Fruit fly (Drosophila melanogaster): ENCODE data around the gene Idgf4.

The Idgf4 gene

DNA sequence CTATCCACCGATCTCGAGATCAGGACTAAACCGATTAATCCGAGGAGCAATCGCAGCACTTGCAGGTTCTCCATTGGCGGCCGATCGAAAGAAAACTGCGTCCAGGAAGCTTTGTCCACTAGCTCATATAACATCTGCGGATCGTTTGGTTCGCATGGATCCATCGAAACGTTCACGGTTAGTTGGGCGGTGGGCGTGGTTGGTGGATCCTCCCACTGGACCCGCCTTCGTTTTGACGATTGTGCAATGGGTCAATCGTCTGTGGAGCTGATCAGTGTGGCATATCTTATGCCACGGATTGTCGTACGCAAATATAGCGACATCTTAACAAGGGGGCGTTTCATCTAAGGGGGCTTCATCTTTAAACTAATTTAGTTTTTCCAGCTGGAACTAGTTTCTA, 49.7 kb upstream of the Idgf4 start, which contains the start of gene CG15252:
TSS of gene CG15252 (minus strand) at position 101 of the 400 bp plus-strand sequence.
- no peak for TF ChIP-seq CG6792 (GFP tag; optimal IDR thresholded peaks at IDR 0.05)
- TF ChIP-seq CG4318 (GFP tag; optimal IDR thresholded peaks at IDR 0.05) = no peak
- TF ChIP-seq CG34406 (GFP tag; optimal IDR thresholded peaks at IDR 0.05) = no peak
- TF ChIP-seq svp (GFP tag) = no peak
- no peak for TF ChIP-seq CG16779 (tag; optimal IDR thresholded peaks at IDR 0.05)

DNA sequence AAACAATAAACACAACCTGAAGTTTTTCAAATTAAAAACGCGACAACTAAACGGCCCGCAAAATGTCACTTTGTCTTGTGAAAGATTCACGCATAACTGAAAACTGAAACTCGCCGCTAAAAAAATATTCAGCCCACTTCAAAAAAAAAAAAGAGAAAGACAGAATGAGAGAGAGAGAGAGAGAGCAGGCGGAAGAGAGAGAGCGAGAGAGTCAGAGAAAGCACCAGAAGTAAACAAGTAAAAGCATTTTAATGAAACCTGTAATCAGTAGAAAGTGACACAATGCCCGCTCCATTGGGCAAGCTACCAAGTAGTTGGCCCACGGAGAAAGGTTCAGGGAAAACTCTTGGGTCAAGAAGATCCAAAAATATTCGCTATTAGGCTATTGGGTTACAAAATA, 46.6 kb upstream of the Idgf4 start, which contains the start of gene CG43386:
TSS of gene CG43386 (minus strand) at position 101 of the 400 bp plus-strand sequence.
- peak; percentile 29 for TF ChIP-seq Blimp-1 (GFP tag; optimal IDR thresholded peaks at IDR 0.05)
- no peak for TF ChIP-seq CG1621 (tag; optimal IDR thresholded peaks at IDR 0.05)

DNA sequence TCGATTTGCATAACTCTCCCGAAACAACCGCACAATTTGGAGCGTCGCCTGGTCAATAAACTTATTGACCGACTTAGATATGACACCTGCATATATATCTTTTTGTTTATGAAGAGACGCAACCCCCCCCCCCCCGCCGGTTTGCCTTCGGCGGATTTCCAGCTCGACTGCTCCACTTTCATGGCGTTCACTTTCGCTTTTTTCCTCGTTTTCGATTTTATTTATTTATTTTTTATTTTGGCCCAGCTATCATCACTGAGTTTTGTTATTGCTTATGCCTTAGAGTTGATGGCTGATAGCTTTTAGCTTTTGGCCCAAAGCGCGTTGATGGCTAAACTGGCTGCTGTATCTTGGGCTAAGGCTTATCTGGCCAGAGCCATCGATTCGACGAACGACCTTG, 45.2 kb upstream of the Idgf4 start:
- TF ChIP-seq Blimp-1 (GFP tag; optimal IDR thresholded peaks at IDR 0.05) = peak; percentile 24
- no peak for TF ChIP-seq CG11294 (GFP tag; IDR thresholded peaks at IDR 0.05)
- TF ChIP-seq fd59A (GFP tag; optimal IDR thresholded peaks at IDR 0.05) = no peak

DNA sequence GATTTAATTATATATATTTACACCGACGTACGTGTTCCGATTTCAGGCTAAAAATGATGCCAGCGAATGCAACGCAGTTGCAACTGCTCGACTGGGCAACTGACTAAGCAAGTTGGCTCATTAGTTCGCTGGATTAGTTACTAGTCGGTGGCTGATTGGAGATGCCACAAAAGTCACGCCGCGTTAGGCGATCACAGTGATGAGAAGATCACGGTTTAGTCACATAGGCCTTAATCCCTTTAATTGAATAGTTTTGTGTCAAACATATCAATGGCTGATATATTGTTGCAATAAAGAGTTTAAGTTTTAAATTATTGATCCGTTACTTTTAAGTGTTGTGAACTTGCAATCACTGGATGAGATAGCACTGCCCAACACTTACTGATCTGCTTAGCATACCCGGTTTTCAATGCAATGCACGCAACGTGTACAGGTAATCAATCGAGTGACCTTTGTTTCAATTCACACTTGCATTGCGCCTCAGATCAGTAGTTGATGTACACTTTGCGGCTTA, 34.1 kb upstream of the Idgf4 start, which contains the start of the genes CG1791 and CG1889:
TSS of gene CG1791 (minus strand) at position 101 of the 514 bp plus-strand sequence.
TSS of gene CG1889 (plus strand) at position 464 of the 514 bp plus-strand sequence.
- no peak for TF ChIP-seq CG11902 (GFP tag; optimal IDR thresholded peaks at IDR 0.05)
- no peak for TF ChIP-seq Gug (GFP tag; IDR thresholded peaks at IDR 0.05)
- TF ChIP-seq CG10631 (GFP tag; optimal IDR thresholded peaks at IDR 0.05) = no peak

DNA sequence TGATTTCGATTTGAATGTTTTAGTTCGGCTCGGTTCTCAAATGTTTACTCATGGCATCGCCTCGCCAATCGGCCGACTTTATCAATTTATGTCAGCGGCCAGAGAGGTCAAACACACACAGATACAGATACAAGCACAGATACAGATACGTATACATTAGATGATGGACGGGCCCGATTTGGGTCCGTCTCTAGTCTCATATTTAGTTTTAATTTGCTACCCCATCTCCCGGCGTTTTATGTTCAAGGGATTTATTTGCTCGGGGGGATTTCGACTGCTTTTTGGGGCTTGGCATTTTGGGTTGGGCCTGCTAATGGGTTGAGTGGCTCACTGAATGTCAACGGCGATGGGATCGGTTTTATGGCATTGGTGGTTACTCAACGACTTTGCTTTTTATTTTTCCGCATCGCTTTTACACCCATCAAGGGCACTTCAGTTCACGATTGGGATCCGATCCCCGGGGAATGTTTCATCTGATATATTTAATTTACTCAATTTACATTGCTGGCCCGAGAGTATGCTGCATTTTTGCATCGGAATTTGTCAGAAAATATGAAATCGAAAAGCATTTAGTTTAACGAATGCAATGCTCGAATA, 1.6 kb upstream of the Idgf4 start:
- TF ChIP-seq CG6163 (GFP tag; IDR thresholded peaks at IDR 0.05) (no peak), fkh (GFP tag; optimal IDR thresholded peaks at IDR 0.05) (peak; percentile 3), svp (GFP tag) (peak; percentile 86), Ets21C (GFP tag; optimal IDR thresholded peaks at IDR 0.05) (no peak)

DNA sequence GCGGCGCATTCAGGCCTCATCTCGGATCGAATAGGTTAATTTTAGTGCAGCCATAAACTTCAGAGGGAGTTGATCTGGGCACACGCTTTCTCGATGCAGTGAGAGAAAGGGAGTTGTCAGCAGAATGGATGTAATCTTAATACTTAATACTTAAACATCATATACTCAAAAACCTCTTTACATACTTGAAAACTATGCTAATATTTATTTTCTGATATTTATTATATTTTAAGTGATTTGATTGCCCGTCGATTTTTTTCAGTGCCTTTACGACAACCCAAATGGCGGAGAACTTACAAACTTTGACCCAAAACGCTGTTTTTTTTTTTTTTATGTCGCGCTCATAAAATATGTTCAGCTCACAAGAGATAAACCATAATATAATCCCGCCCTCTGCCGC, 19.0 kb downstream of the Idgf4 start:
- TF ChIP-seq spab (GFP tag; optimal IDR thresholded peaks at IDR 0.05) = no peak
- TF ChIP-seq CG4318 (GFP tag; optimal IDR thresholded peaks at IDR 0.05) = no peak
- TF ChIP-seq CG6276 (GFP tag; optimal IDR thresholded peaks at IDR 0.05) = no peak
- no peak for TF ChIP-seq pdm3 (GFP tag; optimal IDR thresholded peaks at IDR 0.05)
- TF ChIP-seq lz (GFP tag; optimal IDR thresholded peaks at IDR 0.05) = no peak
- TF ChIP-seq CG15336 (GFP tag; IDR thresholded peaks at IDR 0.05) = no peak
- no peak for TF ChIP-seq achi (GFP tag; optimal IDR thresholded peaks at IDR 0.05)
- no peak for TF ChIP-seq CG6808 (GFP tag; optimal IDR thresholded peaks at IDR 0.05)
- no peak for TF ChIP-seq CG3032 (tag; optimal IDR thresholded peaks at IDR 0.05)
- no peak for TF ChIP-seq CG8632 (GFP tag; optimal IDR thresholded peaks at IDR 0.05)
- TF ChIP-seq cyc (GFP tag; optimal IDR thresholded peaks at IDR 0.05) = no peak
- TF ChIP-seq fd59A (GFP tag; optimal IDR thresholded peaks at IDR 0.05) = no peak
- TF ChIP-seq vri (GFP tag; optimal IDR thresholded peaks at IDR 0.05) = no peak

DNA sequence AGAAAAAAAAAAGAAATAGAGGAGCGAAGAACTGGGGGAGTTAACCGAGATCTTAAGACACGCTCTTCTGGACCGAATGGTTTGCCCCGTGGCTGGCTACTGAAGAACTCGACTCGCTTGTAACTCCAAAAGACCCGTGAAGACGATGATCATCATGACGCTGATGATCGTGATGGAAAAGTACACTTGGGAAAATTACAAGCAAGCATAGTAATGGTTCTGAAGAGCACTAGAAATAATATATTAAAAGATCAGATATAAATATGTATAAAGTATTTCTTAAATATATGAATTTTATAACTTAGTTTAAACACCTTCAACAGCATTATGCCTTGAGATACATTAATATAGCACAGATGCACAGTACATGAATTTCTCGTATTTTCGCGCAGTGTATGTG, 19.7 kb downstream of the Idgf4 start, which contains the start of gene CG1986:
TSS of gene CG1986 (minus strand) at position 101 of the 400 bp plus-strand sequence.
- TF ChIP-seq spab (GFP tag; optimal IDR thresholded peaks at IDR 0.05) (no peak), CG7368 (GFP tag; optimal IDR thresholded peaks at IDR 0.05) (no peak), fd85E (GFP tag; optimal IDR thresholded peaks at IDR 0.05) (no peak), lz (GFP tag; optimal IDR thresholded peaks at IDR 0.05) (no peak), topi (GFP tag; optimal IDR thresholded peaks at IDR 0.05) (no peak), CG1621 (tag; optimal IDR thresholded peaks at IDR 0.05) (no peak), pdm3 (GFP tag; optimal IDR thresholded peaks at IDR 0.05) (no peak), Ets21C (GFP tag; optimal IDR thresholded peaks at IDR 0.05) (no peak), svp (GFP tag) (no peak), Eip75B (GFP tag; optimal IDR thresholded peaks at IDR 0.05) (no peak), CG3919 (GFP tag; optimal IDR thresholded peaks at IDR 0.05) (no peak), CG6808 (GFP tag; optimal IDR thresholded peaks at IDR 0.05) (no peak), OdsH (GFP tag; optimal IDR thresholded peaks at IDR 0.05) (no peak), CG6854 (GFP tag; optimal IDR thresholded peaks at IDR 0.05) (no peak), CG9139 (GFP tag; optimal IDR thresholded peaks at IDR 0.05) (no peak), CG6792 (GFP tag; optimal IDR thresholded peaks at IDR 0.05) (no peak), CG32006 (GFP tag; optimal IDR thresholded peaks at IDR 0.05) (no peak), Hr38 (GFP tag; optimal IDR thresholded peaks at IDR 0.05) (no peak)
